Worm (Caenorhabditis elegans): Measurements from ENCODE around the gene arrd-9.

ce11 chrII:12525526-12525925, 44.8 kb upstream of the arrd-9 start, which contains the start of gene srx-118:
- TF ChIP-seq nhr-179 (tag; optimal IDR thresholded peaks at IDR 0.05) (no peak), dpl-1 (GFP tag; optimal IDR thresholded peaks at IDR 0.05) (no peak), nhr-120 (GFP tag; IDR thresholded peaks at IDR 0.05) (no peak), rec-8 (tag; optimal IDR thresholded peaks at IDR 0.05) (no peak), K12H6.12 (tag; optimal IDR thresholded peaks at IDR 0.05) (no peak), pha-4 (tag; optimal IDR thresholded peaks at IDR 0.05) (no peak)
